Fruit fly (Drosophila melanogaster): Measurements from ENCODE around the gene TBC1D23.
A peak's percentile ranks its signal among the peaks of the same experiment; 100 is the strongest.

Gene TBC1D23

dm6 chr2L:1118880-1119809, 10.0 kb upstream of the TBC1D23 start (continued):
- peak; percentile 51 for TF ChIP-seq D19A (tag; optimal IDR thresholded peaks at IDR 0.05)
- peak; percentile 71 for TF ChIP-seq CoRest (tag; optimal IDR thresholded peaks at IDR 0.05)
- TF ChIP-seq NC2β (GFP tag; optimal IDR thresholded peaks at IDR 0.05) = no peak
- TF ChIP-seq odd (GFP tag; optimal IDR thresholded peaks at IDR 0.05) = peak; percentile 26
- peak; percentile 59 for TF ChIP-seq CG10543 (GFP tag; optimal IDR thresholded peaks at IDR 0.05)
- no peak for TF ChIP-seq Eip74EF (GFP tag; optimal IDR thresholded peaks at IDR 0.05)
- peak; percentile 21 for TF ChIP-seq Antp (GFP tag; optimal IDR thresholded peaks at IDR 0.05)
- peak; percentile 41 for TF ChIP-seq CG3995 (GFP tag; optimal IDR thresholded peaks at IDR 0.05)
- TF ChIP-seq Hr51 (GFP tag; optimal IDR thresholded peaks at IDR 0.05) = peak; percentile 53 to 79
- TF ChIP-seq CG18764 (GFP tag; optimal IDR thresholded peaks at IDR 0.05) = peak; percentile 3
- peak; percentile 89 for TF ChIP-seq dysf (GFP tag; IDR thresholded peaks at IDR 0.05)
- TF ChIP-seq CG1233 (GFP tag; optimal IDR thresholded peaks at IDR 0.05) = peak; percentile 48
- no peak for TF ChIP-seq Hr39 (optimal IDR thresholded peaks at IDR 0.05)
- no peak for TF ChIP-seq YL-1 (GFP tag; optimal IDR thresholded peaks at IDR 0.05)
- no peak for TF ChIP-seq CG4328 (GFP tag; optimal IDR thresholded peaks at IDR 0.05)
- TF ChIP-seq CG16779 (GFP tag; IDR thresholded peaks at IDR 0.05) = peak; percentile 73
- TF ChIP-seq CG10267 (tag; optimal IDR thresholded peaks at IDR 0.05) = peak; percentile 29
- peak; percentile 50 for TF ChIP-seq Dek (tag; optimal IDR thresholded peaks at IDR 0.05)
- TF ChIP-seq Neu2 (GFP tag; optimal IDR thresholded peaks at IDR 0.05; ENCODE audit: borderline replicate concordance) = no peak
- peak; percentile 40; the same call in 1 of the 3 replicates for TF ChIP-seq otp (GFP tag; IDR thresholded peaks at IDR 0.05)
- peak; percentile 68 for TF ChIP-seq CG9817 (tag; optimal IDR thresholded peaks at IDR 0.05)
- no peak for TF ChIP-seq CG4707 (GFP tag; optimal IDR thresholded peaks at IDR 0.05)
- no peak for TF ChIP-seq fd64A (GFP tag; optimal IDR thresholded peaks at IDR 0.05)
- TF ChIP-seq Dip3 (GFP tag; optimal IDR thresholded peaks at IDR 0.05) = peak; percentile 77
- TF ChIP-seq CG6813 (GFP tag; optimal IDR thresholded peaks at IDR 0.05) = peak; percentile 12
- no peak for TF ChIP-seq NC2α (GFP tag; optimal IDR thresholded peaks at IDR 0.05)
- TF ChIP-seq onecut (GFP tag; IDR thresholded peaks at IDR 0.05) = no peak; the same call in 1 of the 2 replicates
- no peak for TF ChIP-seq CG10321 (GFP tag; IDR thresholded peaks at IDR 0.05)
- TF ChIP-seq Ravus (GFP tag; IDR thresholded peaks at IDR 0.05) = peak; percentile 30; the same call in 1 of the 2 replicates
- TF ChIP-seq Nf-YA (GFP tag; IDR thresholded peaks at IDR 0.05) = peak; percentile 79
- peak; percentile 44 for TF ChIP-seq Sox100B (GFP tag; optimal IDR thresholded peaks at IDR 0.05)
- TF ChIP-seq CG7372 (GFP tag; IDR thresholded peaks at IDR 0.05) = peak; percentile 65
- TF ChIP-seq tna (GFP tag; IDR thresholded peaks at IDR 0.05; ENCODE audit: partially characterized antibody) = peak; percentile 42; the same call in 1 of the 2 replicates
- TF ChIP-seq CG3726 (GFP tag; IDR thresholded peaks at IDR 0.05) = 0 out of 3 replicates have a peak, but pooled peaks have one; percentile 55
- TF ChIP-seq Med (GFP tag) = peak; percentile 91
- TF ChIP-seq sna (GFP tag; IDR thresholded peaks at IDR 0.05; ENCODE audit: partially characterized antibody) = no peak
- TF ChIP-seq Meics (GFP tag; optimal IDR thresholded peaks at IDR 0.05) = peak; percentile 80
- TF ChIP-seq Doc3 (GFP tag; IDR thresholded peaks at IDR 0.05; ENCODE audit: partially characterized antibody) = no peak; the same call in 2 of the 3 replicates
- TF ChIP-seq CG43689 (GFP tag; IDR thresholded peaks at IDR 0.05) = no peak
- TF ChIP-seq CG9727 (GFP tag; optimal IDR thresholded peaks at IDR 0.05) = peak; percentile 84
- peak; percentile 63 for TF ChIP-seq vfl (GFP tag; optimal IDR thresholded peaks at IDR 0.05)
- peak; percentile 53 for TF ChIP-seq chn (GFP tag; optimal IDR thresholded peaks at IDR 0.05)
- TF ChIP-seq MESR4 (GFP tag; optimal IDR thresholded peaks at IDR 0.05) = no peak
- no peak for TF ChIP-seq CG4360 (GFP tag; IDR thresholded peaks at IDR 0.05)
- peak; percentile 55 for TF ChIP-seq CG34376 (GFP tag; optimal IDR thresholded peaks at IDR 0.05)
- 0 out of 2 replicates have a peak, but pooled peaks have one; percentile 29 for TF ChIP-seq CG5953 (GFP tag; IDR thresholded peaks at IDR 0.05)
- peak; percentile 60 for TF ChIP-seq ssp (GFP tag; IDR thresholded peaks at IDR 0.05)
- peak; percentile 6 for TF ChIP-seq Nf-YC (tag; optimal IDR thresholded peaks at IDR 0.05)

All from whole organism, embryonic.